Worm (Caenorhabditis elegans) whole organism, late embryonic: ENCODE data around the gene arrd-18.

Source experiments
- ama-1 ChIP-seq: fragments of 150-350 bp; optimal IDR thresholded peaks from 2 replicates; lab custom pipeline; 2014
- ceh-9 ChIP-seq: sonication (generic microtip); optimal IDR thresholded peaks from 2 replicates; lab custom pipeline; 2016; ENCODE audit warnings: mild to moderate bottlenecking, missing genetic modification characterization, inconsistent platforms, missing compliant biosample characterization
- dmd-4 ChIP-seq: sonication (generic microtip); optimal IDR thresholded peaks from 2 replicates; lab custom pipeline; 2016; ENCODE audit warnings: borderline replicate concordance, missing genetic modification characterization, missing compliant biosample characterization
- hlh-15 ChIP-seq: sonication (generic microtip); optimal IDR thresholded peaks from 2 replicates; lab custom pipeline; 2016; ENCODE audit warnings: missing genetic modification characterization, missing compliant biosample characterization
- nhr-232 ChIP-seq: sonication (generic microtip); optimal IDR thresholded peaks from 2 replicates; lab custom pipeline; 2016; ENCODE audit warnings: missing genetic modification characterization, missing compliant biosample characterization
- tbx-2 ChIP-seq: sonication (generic microtip); optimal IDR thresholded peaks from 2 replicates; lab custom pipeline; 2016; ENCODE audit warnings: missing genetic modification characterization, missing compliant biosample characterization
- ztf-16 ChIP-seq: sonication (generic microtip); optimal IDR thresholded peaks from 2 replicates; lab custom pipeline; 2017; ENCODE audit warnings: missing genetic modification characterization, missing compliant biosample characterization

ce11 chrV:3279138-3279537 lies 32.8 kb downstream of the arrd-18 start:
- no peak for TF ChIP-seq tbx-2 (tag; lab: Kevin White, UChicago)
- TF ChIP-seq ceh-9 (tag; lab: Kevin White, UChicago) = no peak
- no peak for TF ChIP-seq ama-1 (lab: Kevin White, UChicago)
- no peak for TF ChIP-seq nhr-232 (tag; lab: Kevin White, UChicago)
- TF ChIP-seq dmd-4 (tag; lab: Kevin White, UChicago) = no peak
- TF ChIP-seq ztf-16 = no peak
- no peak for TF ChIP-seq hlh-15 (tag; lab: Kevin White, UChicago)
